Fruit fly (Drosophila melanogaster): ENCODE data around the gene CG31848.

Gene CG31848

dm6 chr2L:13234610-13235489 lies 30.8 kb downstream of the CG31848 start, which contains the start of gene Mabi (continued):
- TF ChIP-seq lov (optimal IDR thresholded peaks at IDR 0.05): no peak
- TF ChIP-seq lov (GFP tag; IDR thresholded peaks at IDR 0.05): no peak
- peak; percentile 11 for TF ChIP-seq pros (GFP tag; optimal IDR thresholded peaks at IDR 0.05)
- TF ChIP-seq aop (GFP tag; IDR thresholded peaks at IDR 0.05): no peak
- no peak for TF ChIP-seq PHDP (tag; optimal IDR thresholded peaks at IDR 0.05)
- TF ChIP-seq wek (GFP tag; optimal IDR thresholded peaks at IDR 0.05): no peak
- no peak for TF ChIP-seq Abd-B (GFP tag; optimal IDR thresholded peaks at IDR 0.05)
- TF ChIP-seq CG15479 (GFP tag; optimal IDR thresholded peaks at IDR 0.05): peak; percentile 100

- TF ChIP-seq CG6791 (GFP tag; IDR thresholded peaks at IDR 0.05; ENCODE audit: partially characterized antibody) (no peak), Xbp1 (GFP tag; optimal IDR thresholded peaks at IDR 0.05) (no peak), CG12391 (tag; optimal IDR thresholded peaks at IDR 0.05) (no peak), CG1529 (GFP tag; optimal IDR thresholded peaks at IDR 0.05) (no peak), sob (GFP tag; IDR thresholded peaks at IDR 0.05) (no peak), Six4 (GFP tag; optimal IDR thresholded peaks at IDR 0.05) (no peak), chif (GFP tag; optimal IDR thresholded peaks at IDR 0.05) (no peak), CG4854 (GFP tag; optimal IDR thresholded peaks at IDR 0.05) (no peak), CG2202 (tag; optimal IDR thresholded peaks at IDR 0.05) (no peak), Eip74EF (GFP tag; optimal IDR thresholded peaks at IDR 0.05) (no peak), CG1792 (GFP tag; optimal IDR thresholded peaks at IDR 0.05) (no peak), nerfin-1 (tag; optimal IDR thresholded peaks at IDR 0.05) (no peak), ase (GFP tag; IDR thresholded peaks at IDR 0.05) (no peak), Trl (optimal IDR thresholded peaks at IDR 0.05) (no peak), Trl (GFP tag; optimal IDR thresholded peaks at IDR 0.05) (no peak), Myb (GFP tag; optimal IDR thresholded peaks at IDR 0.05) (no peak), NFAT (GFP tag; IDR thresholded peaks at IDR 0.05) (no peak), jigr1 (GFP tag; IDR thresholded peaks at IDR 0.05) (no peak), CG10366 (GFP tag; IDR thresholded peaks at IDR 0.05) (no peak), CG10274 (GFP tag; optimal IDR thresholded peaks at IDR 0.05) (no peak)
Measured at dm6 chr2L:13231739-13232138, 33.9 kb downstream of the CG31848 start, which contains the start of gene Prosalpha6T. Gene Prosalpha6T, plus strand, starts transcription at chr2L:13232039.

- TF ChIP-seq Kr (GFP tag; optimal IDR thresholded peaks at IDR 0.05) (peak; percentile 77), CG15479 (GFP tag; optimal IDR thresholded peaks at IDR 0.05) (peak; percentile 100), Camta (GFP tag; optimal IDR thresholded peaks at IDR 0.05) (no peak), tll (GFP tag; optimal IDR thresholded peaks at IDR 0.05) (peak in 1 of 2 experiments; percentile 87), zen (tag; optimal IDR thresholded peaks at IDR 0.05) (peak; percentile 95), ci (GFP tag; IDR thresholded peaks at IDR 0.05) (no peak), cad (GFP tag; optimal IDR thresholded peaks at IDR 0.05) (peak; percentile 91), gt (GFP tag; IDR thresholded peaks at IDR 0.05) (peak; percentile 21; the same call in 1 of the 2 replicates), twi (tag; optimal IDR thresholded peaks at IDR 0.05) (peak; percentile 59)
Measured at dm6 chr2L:13229388-13229882, 36.2 kb downstream of the CG31848 start, which contains the start of gene CG16815. Gene CG16815, plus strand, starts transcription at chr2L:13229832.
